Worm (Caenorhabditis elegans) whole organism, L1 larva: ENCODE results near the gene T27A8.3.

ENCODE experiments used
- C04F5.9 ChIP-seq: sonication (generic microtip); optimal IDR thresholded peaks from 2 replicates; lab custom pipeline; 2016; ENCODE audit warnings: missing genetic modification characterization, missing compliant biosample characterization
- C34B4.2 ChIP-seq: sonication (generic microtip); optimal IDR thresholded peaks from 2 replicates; lab custom pipeline; 2017; ENCODE audit warnings: mild to moderate bottlenecking, missing genetic modification characterization, missing compliant biosample characterization
- F16B12.6 ChIP-seq: fragments of 150-350 bp; optimal IDR thresholded peaks from 2 replicates; lab custom pipeline; 2014; ENCODE audit warnings: missing biosample characterization, missing genetic modification characterization
- blmp-1 ChIP-seq: fragments of 150-350 bp; optimal IDR thresholded peaks from 2 replicates; lab custom pipeline; 2014; ENCODE audit warnings: missing biosample characterization, missing genetic modification characterization
- ceh-63 ChIP-seq: fragments of 200-800 bp; sonication (Bioruptor generic); optimal IDR thresholded peaks from 2 replicates; lab custom pipeline; 2018; ENCODE audit warnings: mild to moderate bottlenecking, missing genetic modification characterization, missing compliant biosample characterization
- ceh-82 ChIP-seq, 3 experiments: fragments of 150-350 bp in 1 of 3; sonication (generic microtip) in 2 of 3; optimal IDR thresholded peaks; 2 replicates each; lab custom pipeline; 2014 to 2017; ENCODE audit warnings: missing biosample characterization in 3 of 3, missing genetic modification characterization in 3 of 3
- efl-1 ChIP-seq, 4 experiments: fragments of 150-350 bp; optimal IDR thresholded peaks in 3 of 4; peaks in 1 of 4; 1 replicate in 1 of 4; 2 replicates in 3 of 4; lab custom pipeline; 2014; ENCODE audit warnings: missing biosample characterization in 2 of 4, missing genetic modification characterization in 2 of 4, missing genetic modification reagents in 2 of 4
- elt-2 ChIP-seq: sonication (generic microtip); optimal IDR thresholded peaks from 2 replicates; lab custom pipeline; 2016; ENCODE audit warnings: missing genetic modification characterization, mild to moderate bottlenecking, inconsistent platforms, missing compliant biosample characterization, missing genetic modification reagents
- elt-3 ChIP-seq, 6 experiments: fragments of 150-350 bp in 1 of 6; sonication (generic microtip); optimal IDR thresholded peaks; 2 replicates each; lab custom pipeline; 2017 to 2018; ENCODE audit warnings: missing biosample characterization in 6 of 6, missing genetic modification characterization in 6 of 6, inconsistent platforms in 1 of 6
- fkh-8 ChIP-seq: sonication (generic microtip); optimal IDR thresholded peaks from 2 replicates; lab custom pipeline; 2016; ENCODE audit warnings: mild to moderate bottlenecking, missing genetic modification characterization, missing compliant biosample characterization
- grh-1 ChIP-seq: fragments of 200-800 bp; sonication (Bioruptor generic); IDR thresholded peaks from 2 replicates; pipeline ENCODE4 v1.3.6; 2022; ENCODE audit warnings: missing genetic modification reagents, missing genetic modification characterization, missing compliant biosample characterization
- irx-1 ChIP-seq: sonication (generic microtip); optimal IDR thresholded peaks from 2 replicates; lab custom pipeline; 2016; ENCODE audit warnings: missing genetic modification characterization, missing compliant biosample characterization
- isw-1 ChIP-seq: fragments of 200-800 bp; sonication (Bioruptor generic); IDR thresholded peaks from 2 replicates; pipeline ENCODE4 v1.3.6; 2022; ENCODE audit warnings: missing genetic modification characterization, missing compliant biosample characterization
- jun-1 ChIP-seq: fragments of 150-350 bp; optimal IDR thresholded peaks from 2 replicates; lab custom pipeline; 2014; ENCODE audit warnings: missing biosample characterization, missing genetic modification reagents, missing genetic modification characterization
- lin-15B ChIP-seq: fragments of 150-350 bp; sonication (generic microtip); optimal IDR thresholded peaks from 3 replicates; lab custom pipeline; 2014; ENCODE audit warnings: missing biosample characterization, missing genetic modification characterization
- lin-39 ChIP-seq: fragments of 150-350 bp; optimal IDR thresholded peaks from 2 replicates; lab custom pipeline; 2014; ENCODE audit warnings: missing biosample characterization, missing genetic modification reagents, missing genetic modification characterization
- mdl-1 ChIP-seq, 2 experiments: fragments of 150-350 bp; optimal IDR thresholded peaks; 2 replicates each; lab custom pipeline; 2014 to 2017; ENCODE audit warnings: missing biosample characterization in 2 of 2, missing genetic modification characterization in 2 of 2, inconsistent platforms in 1 of 2
- nhr-20 ChIP-seq: sonication (generic microtip); optimal IDR thresholded peaks from 2 replicates; lab custom pipeline; 2016; ENCODE audit warnings: mild to moderate bottlenecking, missing genetic modification characterization, missing compliant biosample characterization
- nhr-28 ChIP-seq: fragments of 150-350 bp; optimal IDR thresholded peaks from 2 replicates; lab custom pipeline; 2014; ENCODE audit warnings: missing biosample characterization, missing genetic modification characterization
- nhr-77 ChIP-seq: fragments of 150-350 bp; optimal IDR thresholded peaks from 2 replicates; lab custom pipeline; 2014; ENCODE audit warnings: missing biosample characterization, missing genetic modification characterization
- nhr-90 ChIP-seq: sonication (generic microtip); optimal IDR thresholded peaks from 2 replicates; lab custom pipeline; 2016; ENCODE audit warnings: mild to moderate bottlenecking, missing genetic modification characterization, missing compliant biosample characterization; ENCODE audit not compliant: poor library complexity
- pag-3 ChIP-seq: sonication (generic microtip); optimal IDR thresholded peaks from 2 replicates; lab custom pipeline; 2017; ENCODE audit warnings: missing genetic modification characterization, mild to moderate bottlenecking, missing compliant biosample characterization, antibody characterized with exemption, borderline replicate concordance; ENCODE audit not compliant: insufficient read depth
- rnt-1 ChIP-seq: sonication (generic microtip); optimal IDR thresholded peaks from 2 replicates; lab custom pipeline; 2016; ENCODE audit warnings: mild to moderate bottlenecking, missing genetic modification characterization, moderate library complexity, missing compliant biosample characterization
- snpc-4 ChIP-seq: fragments of 150-350 bp; optimal IDR thresholded peaks from 2 replicates; lab custom pipeline; 2014; ENCODE audit warnings: missing biosample characterization, missing genetic modification characterization
- snu-23 ChIP-seq: sonication (generic microtip); optimal IDR thresholded peaks from 2 replicates; lab custom pipeline; 2016; ENCODE audit warnings: missing genetic modification characterization, missing compliant biosample characterization
- sptf-1 ChIP-seq: fragments of 150-350 bp; optimal IDR thresholded peaks from 2 replicates; lab custom pipeline; 2014; ENCODE audit warnings: missing biosample characterization, missing genetic modification characterization
- sup-37 ChIP-seq: fragments of 200-800 bp; sonication (Bioruptor generic); optimal IDR thresholded peaks from 2 replicates; lab custom pipeline; 2018; ENCODE audit warnings: mild to moderate bottlenecking, missing genetic modification characterization, missing compliant biosample characterization
- unc-86 ChIP-seq: sonication (generic microtip); optimal IDR thresholded peaks from 2 replicates; lab custom pipeline; 2016; ENCODE audit warnings: missing genetic modification characterization, missing compliant biosample characterization
- unc-98 ChIP-seq: fragments of 200-800 bp; sonication (Bioruptor generic); IDR thresholded peaks from 2 replicates; pipeline ENCODE4 v1.3.6; 2022; ENCODE audit warnings: missing genetic modification characterization, missing compliant biosample characterization
- xbp-1 ChIP-seq: sonication (generic microtip); optimal IDR thresholded peaks from 2 replicates; lab custom pipeline; 2016; ENCODE audit warnings: missing genetic modification characterization, missing compliant biosample characterization
- zag-1 ChIP-seq: fragments of 150-350 bp; optimal IDR thresholded peaks from 2 replicates; lab custom pipeline; 2014; ENCODE audit warnings: missing biosample characterization, missing genetic modification characterization
- ztf-11 ChIP-seq, 2 experiments: sonication (generic microtip); optimal IDR thresholded peaks; 2 replicates each; lab custom pipeline; 2016 to 2017; ENCODE audit warnings: missing genetic modification characterization in 2 of 2, missing biosample characterization in 1 of 2, missing compliant biosample characterization in 1 of 2
- ztf-4 ChIP-seq: fragments of 150-350 bp; optimal IDR thresholded peaks from 2 replicates; lab custom pipeline; 2014; ENCODE audit warnings: missing biosample characterization, missing genetic modification characterization

Gene T27A8.3

DNA sequence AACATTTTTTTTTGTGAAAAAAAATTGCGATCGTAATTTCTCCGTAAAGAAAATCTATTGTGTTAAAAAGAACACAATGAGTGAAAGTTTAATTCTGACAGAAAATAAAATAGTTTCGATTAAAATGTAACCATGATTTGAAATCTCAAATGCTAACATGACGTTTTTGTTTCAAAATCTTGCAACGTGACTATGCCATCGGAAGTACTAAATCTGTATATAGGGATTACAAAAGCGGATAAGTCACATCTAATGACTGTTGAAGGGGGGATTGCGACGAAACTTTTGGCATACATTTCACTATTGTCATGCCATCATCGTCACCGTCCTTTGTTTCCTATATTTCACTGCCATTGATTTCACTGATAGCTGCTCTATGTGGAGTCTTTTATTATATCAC, 10.1 kb downstream of the T27A8.3 start, which contains the start of gene col-187:
col-187 (plus strand) TSS at position 301 of the 400 bp plus-strand sequence.
- no peak for TF ChIP-seq sptf-1 (tag; lab: Kevin White, UChicago)

DNA sequence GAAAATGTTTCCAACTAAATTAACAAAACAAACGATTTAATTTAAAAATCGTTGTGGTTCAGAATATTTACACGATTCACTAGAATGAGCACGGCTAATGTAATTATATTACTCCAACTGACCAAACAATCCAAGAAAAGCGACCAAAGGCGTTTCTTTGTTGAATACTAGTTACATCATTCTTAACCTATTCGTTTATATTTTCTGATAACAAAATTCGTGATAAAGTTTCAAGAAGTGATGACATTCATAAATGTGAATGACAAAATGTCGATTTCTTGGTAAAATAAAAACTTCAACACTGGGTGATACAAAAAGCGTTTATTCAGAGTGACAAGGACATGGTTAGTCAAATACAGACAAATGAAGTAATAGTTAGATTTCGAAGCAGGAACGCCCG, 14.0 kb downstream of the T27A8.3 start, which contains the start of gene C30F2.4:
C30F2.4 (minus strand) TSS at position 101 of the 400 bp plus-strand sequence.
- TF ChIP-seq efl-1 (optimal IDR thresholded peaks at IDR 0.05; lab: Kevin White, UChicago) (no peak), efl-1 (GFP tag; optimal IDR thresholded peaks at IDR 0.05 in 1 of 2; lab: Kevin White, UChicago) (peak in 1 of 2 experiments; percentile 65), zag-1 (no peak), unc-98 (GFP tag; lab: Robert Waterston, UW) (no peak), nhr-20 (tag; lab: Kevin White, UChicago) (no peak), nhr-90 (tag; lab: Kevin White, UChicago) (no peak)

DNA sequence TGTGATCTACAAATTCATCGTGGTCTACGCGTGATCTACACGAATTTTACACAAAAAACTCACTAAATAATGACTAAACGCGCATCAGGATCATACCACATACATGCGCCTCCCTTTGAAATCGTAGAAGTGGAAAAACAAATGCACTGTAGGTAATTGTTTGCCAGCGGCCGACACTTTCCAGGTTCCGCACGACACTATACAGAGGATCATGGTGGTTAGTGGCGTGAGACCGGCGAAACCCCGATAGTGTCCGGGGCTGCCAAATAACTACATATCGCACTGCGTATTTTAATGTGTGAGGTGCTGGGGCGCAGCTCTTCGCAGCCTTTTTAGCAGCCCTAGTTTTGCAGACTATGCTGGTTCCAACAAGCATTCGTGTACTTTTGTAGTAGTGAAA, 16.2 kb downstream of the T27A8.3 start:
- no peak for TF ChIP-seq sup-37
- TF ChIP-seq snu-23 (GFP tag; lab: Kevin White, UChicago), result no peak
- TF ChIP-seq efl-1 (optimal IDR thresholded peaks at IDR 0.05; lab: Kevin White, UChicago), result no peak
- peak in 1 of 2 experiments; percentile 0 for TF ChIP-seq efl-1 (GFP tag; optimal IDR thresholded peaks at IDR 0.05 in 1 of 2; lab: Kevin White, UChicago)
- TF ChIP-seq mdl-1 (tag; optimal IDR thresholded peaks at IDR 0.05; lab: Kevin White, UChicago), result no peak
- no peak for TF ChIP-seq ceh-63 (GFP tag; lab: Kevin White, UChicago)
- no peak for TF ChIP-seq lin-15B (tag; lab: Kevin White, UChicago)

DNA sequence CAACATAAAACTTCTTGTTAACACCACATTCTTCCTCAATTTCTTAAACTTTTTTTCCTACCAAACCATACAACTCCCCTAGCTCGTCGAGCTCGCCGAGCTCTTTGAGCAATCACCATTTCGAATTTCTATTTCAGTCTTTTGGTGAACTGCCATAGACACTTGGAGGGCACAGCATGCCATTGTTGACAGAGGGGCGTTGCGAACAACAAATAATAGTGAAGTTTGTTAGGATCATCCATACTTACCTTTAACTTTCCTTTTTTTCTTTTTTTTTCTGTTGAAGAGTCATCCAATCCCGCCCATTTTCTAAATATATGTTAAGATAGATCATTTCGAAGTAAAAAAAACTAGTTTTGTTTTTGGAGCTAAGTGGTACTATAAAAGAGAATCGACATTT, 19.5 kb downstream of the T27A8.3 start, which contains the start of gene idpp-14:
idpp-14 (plus strand) TSS at position 324 of the 400 bp plus-strand sequence.
- no peak for TF ChIP-seq nhr-28 (tag; lab: Kevin White, UChicago)
- peak; percentile 12 for TF ChIP-seq nhr-77

DNA sequence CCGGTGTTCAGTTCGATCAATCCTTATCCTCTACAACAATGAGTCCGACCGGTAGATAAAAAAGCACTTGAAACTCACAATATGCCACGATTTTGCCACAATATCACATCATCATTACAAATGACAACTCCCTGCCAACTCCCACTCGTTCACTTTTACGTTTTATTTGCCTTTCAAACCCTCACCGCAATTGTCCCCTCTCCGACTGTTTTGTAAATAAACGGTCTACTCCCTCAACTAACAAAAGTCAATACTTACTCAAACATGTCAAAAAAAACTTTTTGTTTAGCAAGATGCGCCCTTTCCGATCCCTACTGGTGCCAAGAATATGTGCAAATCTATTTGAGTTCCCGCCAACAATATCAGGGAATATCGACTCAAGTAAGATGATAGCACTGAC, 22.6 kb downstream of the T27A8.3 start, which contains the start of gene C30F2.2:
C30F2.2 (minus strand) TSS at position 122 of the 400 bp plus-strand sequence.
- no peak for TF ChIP-seq nhr-20 (tag; lab: Kevin White, UChicago)
- no peak for TF ChIP-seq fkh-8 (tag; lab: Kevin White, UChicago)
- TF ChIP-seq mdl-1 (tag; optimal IDR thresholded peaks at IDR 0.05; lab: Kevin White, UChicago), result no peak
- no peak for TF ChIP-seq efl-1 (optimal IDR thresholded peaks at IDR 0.05; lab: Kevin White, UChicago)
- peak in 1 of 2 experiments; percentile 47 for TF ChIP-seq efl-1 (GFP tag; optimal IDR thresholded peaks at IDR 0.05 in 1 of 2; lab: Kevin White, UChicago)
- TF ChIP-seq sup-37, result no peak
- TF ChIP-seq isw-1 (GFP tag; lab: Robert Waterston, UW), result no peak
- no peak for TF ChIP-seq grh-1 (GFP tag; lab: Robert Waterston, UW)
- no peak for TF ChIP-seq F16B12.6 (tag; lab: Kevin White, UChicago)
- no peak for TF ChIP-seq lin-39 (tag; lab: Kevin White, UChicago)
- no peak for TF ChIP-seq pag-3 (tag; lab: Kevin White, UChicago)
- TF ChIP-seq elt-3 (tag; optimal IDR thresholded peaks at IDR 0.05; lab: Kevin White, UChicago), result no peak
- TF ChIP-seq nhr-77, result peak; percentile 25
- TF ChIP-seq xbp-1 (tag; lab: Kevin White, UChicago), result no peak

DNA sequence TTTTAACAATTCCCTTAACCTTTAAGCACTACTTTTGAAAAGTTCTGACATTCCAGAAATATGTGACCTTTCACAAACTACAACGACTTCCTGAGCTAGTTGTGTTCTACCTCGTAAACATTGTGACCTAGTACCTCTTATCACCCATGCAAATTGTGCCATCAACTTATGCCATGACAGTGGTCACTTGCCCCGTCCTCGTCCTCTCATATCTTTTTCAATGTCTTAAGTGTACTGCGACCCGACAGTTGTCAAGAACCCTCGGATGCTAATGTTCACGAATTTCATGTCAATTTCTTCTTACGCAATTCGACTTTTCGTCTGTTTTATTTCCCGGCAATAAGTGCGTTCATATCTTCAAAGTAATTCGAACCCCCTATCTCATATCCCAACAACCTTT, 25.4 kb downstream of the T27A8.3 start:
- peak; percentile 4 for TF ChIP-seq elt-2 (tag; lab: Kevin White, UChicago)
- no peak for TF ChIP-seq ztf-4

DNA sequence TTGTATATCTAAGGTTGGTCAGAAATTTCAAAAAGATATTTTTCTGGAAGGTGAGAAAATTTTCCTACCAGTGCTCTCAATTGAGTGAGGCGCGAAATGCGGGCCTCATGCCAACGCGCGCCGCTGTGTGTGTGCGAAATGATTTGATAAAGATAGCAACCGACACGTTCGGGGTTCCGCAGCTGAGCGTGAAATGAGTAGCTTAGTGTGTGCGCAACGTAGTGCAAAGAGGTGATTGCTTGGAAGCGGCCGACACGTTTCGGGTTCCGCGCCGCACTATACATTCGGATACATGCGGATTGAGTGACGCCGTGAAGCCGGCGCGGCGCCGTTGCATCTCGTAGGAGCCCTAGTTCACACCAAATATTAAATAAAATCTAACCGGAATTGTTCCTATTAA, 28.7 kb downstream of the T27A8.3 start:
- TF ChIP-seq ceh-82 (tag; optimal IDR thresholded peaks at IDR 0.05; lab: Kevin White, UChicago) (no peak), C34B4.2 (no peak), C04F5.9 (tag; lab: Kevin White, UChicago) (no peak), ztf-11 (tag; optimal IDR thresholded peaks at IDR 0.05; lab: Kevin White, UChicago) (no peak), snpc-4 (tag; lab: Kevin White, UChicago) (peak; percentile 93), unc-86 (tag; lab: Kevin White, UChicago) (no peak), jun-1 (tag; lab: Kevin White, UChicago) (no peak), rnt-1 (tag; lab: Kevin White, UChicago) (peak; percentile 17), blmp-1 (tag; lab: Kevin White, UChicago) (no peak), irx-1 (tag; lab: Kevin White, UChicago) (no peak), nhr-90 (tag; lab: Kevin White, UChicago) (no peak), unc-98 (GFP tag; lab: Robert Waterston, UW) (no peak)
